Worm (Caenorhabditis elegans) whole organism, L3 larva: ENCODE results near the gene stim-1.

Source experiments
- R02D3.7 ChIP-seq: fragments of 150-350 bp; optimal IDR thresholded peaks from 2 replicates; lab custom pipeline; 2014; ENCODE audit warnings: missing biosample characterization, missing genetic modification characterization
- ama-1 ChIP-seq: fragments of 150-350 bp; optimal IDR thresholded peaks from 2 replicates; lab custom pipeline; 2018
- ceh-16 ChIP-seq: sonication (generic microtip); optimal IDR thresholded peaks from 2 replicates; lab custom pipeline; 2017; ENCODE audit warnings: missing biosample characterization, missing genetic modification characterization
- ceh-28 ChIP-seq: fragments of 150-350 bp; optimal IDR thresholded peaks from 2 replicates; lab custom pipeline; 2014; ENCODE audit warnings: missing biosample characterization, missing genetic modification reagents, missing genetic modification characterization
- ceh-82 ChIP-seq: fragments of 150-350 bp; optimal IDR thresholded peaks from 2 replicates; lab custom pipeline; 2014; ENCODE audit warnings: missing biosample characterization, missing genetic modification characterization
- ceh-9 ChIP-seq: sonication (generic microtip); optimal IDR thresholded peaks from 2 replicates; lab custom pipeline; 2018; ENCODE audit warnings: missing biosample characterization, missing genetic modification characterization
- daf-12 ChIP-seq: fragments of 150-350 bp; optimal IDR thresholded peaks from 2 replicates; lab custom pipeline; 2014; ENCODE audit warnings: missing biosample characterization, missing genetic modification reagents, missing genetic modification characterization
- egl-27 ChIP-seq: sonication (generic microtip); optimal IDR thresholded peaks from 4 replicates; lab custom pipeline; 2017; ENCODE audit warnings: missing biosample characterization, missing genetic modification reagents, missing genetic modification characterization
- egl-5 ChIP-seq: fragments of 150-350 bp; optimal IDR thresholded peaks from 2 replicates; lab custom pipeline; 2017; ENCODE audit warnings: missing biosample characterization, missing genetic modification reagents, missing genetic modification characterization, inconsistent platforms
- elt-1 ChIP-seq: fragments of 150-350 bp; optimal IDR thresholded peaks from 2 replicates; lab custom pipeline; 2014; ENCODE audit warnings: missing biosample characterization, missing genetic modification characterization
- elt-2 ChIP-seq: sonication (generic microtip); optimal IDR thresholded peaks from 2 replicates; lab custom pipeline; 2016; ENCODE audit warnings: missing genetic modification reagents, mild to moderate bottlenecking, missing genetic modification characterization, missing compliant biosample characterization
- elt-3 ChIP-seq, 3 experiments: fragments of 150-350 bp in 1 of 3; sonication (generic microtip) in 2 of 3; optimal IDR thresholded peaks; 2 replicates in 2 of 3; 4 replicates in 1 of 3; lab custom pipeline; 2014 to 2017; ENCODE audit warnings: missing biosample characterization in 3 of 3, missing genetic modification characterization in 3 of 3
- fkh-10 ChIP-seq: sonication (generic microtip); optimal IDR thresholded peaks from 2 replicates; lab custom pipeline; 2017; ENCODE audit warnings: missing biosample characterization, missing genetic modification reagents, missing genetic modification characterization
- fkh-2 ChIP-seq: fragments of 150-350 bp; optimal IDR thresholded peaks from 2 replicates; lab custom pipeline; 2014; ENCODE audit warnings: missing biosample characterization, missing genetic modification reagents, missing genetic modification characterization
- hmg-11 ChIP-seq: sonication (generic microtip); optimal IDR thresholded peaks from 2 replicates; lab custom pipeline; 2016; ENCODE audit warnings: missing genetic modification characterization, missing compliant biosample characterization
- jun-1 ChIP-seq: fragments of 150-350 bp; optimal IDR thresholded peaks from 2 replicates; lab custom pipeline; 2014; ENCODE audit warnings: missing biosample characterization, missing genetic modification reagents, missing genetic modification characterization
- lin-15B ChIP-seq: fragments of 150-350 bp; optimal IDR thresholded peaks from 2 replicates; lab custom pipeline; 2014; ENCODE audit warnings: missing biosample characterization, missing genetic modification characterization
- lin-39 ChIP-seq: fragments of 150-350 bp; optimal IDR thresholded peaks from 2 replicates; lab custom pipeline; 2018; ENCODE audit warnings: missing biosample characterization, missing genetic modification reagents, missing genetic modification characterization
- lsy-12 ChIP-seq: sonication (generic microtip); optimal IDR thresholded peaks from 2 replicates; lab custom pipeline; 2016; ENCODE audit warnings: mild to moderate bottlenecking, missing genetic modification characterization, missing compliant biosample characterization
- mdl-1 ChIP-seq: fragments of 150-350 bp; optimal IDR thresholded peaks from 2 replicates; lab custom pipeline; 2014; ENCODE audit warnings: missing biosample characterization, missing genetic modification characterization
- mml-1 ChIP-seq: fragments of 150-350 bp; sonication (generic microtip); optimal IDR thresholded peaks from 3 replicates; lab custom pipeline; 2014; ENCODE audit warnings: missing biosample characterization, missing genetic modification characterization
- nfya-1 ChIP-seq: sonication (generic microtip); optimal IDR thresholded peaks from 2 replicates; lab custom pipeline; 2017; ENCODE audit warnings: missing genetic modification characterization, mild to moderate bottlenecking, missing compliant biosample characterization, antibody characterized with exemption, moderate library complexity; ENCODE audit not compliant: insufficient read depth
- nhr-12 ChIP-seq: fragments of 150-350 bp; optimal IDR thresholded peaks from 2 replicates; lab custom pipeline; 2014; ENCODE audit warnings: missing biosample characterization, missing genetic modification characterization
- nhr-23 ChIP-seq: fragments of 150-350 bp; optimal IDR thresholded peaks from 2 replicates; lab custom pipeline; 2014; ENCODE audit warnings: missing biosample characterization, missing genetic modification reagents, missing genetic modification characterization
- nhr-237 ChIP-seq: fragments of 150-350 bp; optimal IDR thresholded peaks from 2 replicates; lab custom pipeline; 2014; ENCODE audit warnings: missing biosample characterization, missing genetic modification characterization
- nhr-25 ChIP-seq: sonication (generic microtip); optimal IDR thresholded peaks from 2 replicates; lab custom pipeline; 2017; ENCODE audit warnings: missing biosample characterization, missing genetic modification characterization
- nhr-28 ChIP-seq: fragments of 150-350 bp; optimal IDR thresholded peaks from 2 replicates; lab custom pipeline; 2014; ENCODE audit warnings: missing biosample characterization, missing genetic modification characterization
- nhr-43 ChIP-seq: sonication (generic microtip); optimal IDR thresholded peaks from 2 replicates; lab custom pipeline; 2016; ENCODE audit warnings: mild to moderate bottlenecking, missing genetic modification characterization, missing compliant biosample characterization; ENCODE audit not compliant: poor library complexity, severe bottlenecking
- nhr-76 ChIP-seq: fragments of 150-350 bp; sonication (generic microtip); optimal IDR thresholded peaks from 5 replicates; lab custom pipeline; 2014; ENCODE audit warnings: missing biosample characterization, missing genetic modification characterization
- nhr-77 ChIP-seq: fragments of 150-350 bp; optimal IDR thresholded peaks from 2 replicates; lab custom pipeline; 2014; ENCODE audit warnings: missing biosample characterization, missing genetic modification characterization
- pha-4 ChIP-seq: fragments of 150-350 bp; optimal IDR thresholded peaks from 2 replicates; lab custom pipeline; 2014; ENCODE audit warnings: missing biosample characterization, missing genetic modification reagents, missing genetic modification characterization
- pqm-1 ChIP-seq: fragments of 150-350 bp; optimal IDR thresholded peaks from 2 replicates; lab custom pipeline; 2017; ENCODE audit warnings: missing biosample characterization, missing genetic modification characterization, inconsistent platforms
- sea-2 ChIP-seq: fragments of 150-350 bp; sonication (generic microtip); optimal IDR thresholded peaks from 4 replicates; lab custom pipeline; 2014; ENCODE audit warnings: missing biosample characterization, missing genetic modification reagents, missing genetic modification characterization
- snpc-4 ChIP-seq: fragments of 150-350 bp; optimal IDR thresholded peaks from 2 replicates; lab custom pipeline; 2014; ENCODE audit warnings: missing biosample characterization, missing genetic modification characterization
- tbx-2 ChIP-seq: sonication (generic microtip); optimal IDR thresholded peaks from 2 replicates; lab custom pipeline; 2016; ENCODE audit warnings: mild to moderate bottlenecking, missing genetic modification characterization, missing compliant biosample characterization
- unc-39 ChIP-seq: sonication (generic microtip); optimal IDR thresholded peaks from 4 replicates; lab custom pipeline; 2017; ENCODE audit warnings: missing biosample characterization, missing genetic modification characterization
- zag-1 ChIP-seq: fragments of 150-350 bp; optimal IDR thresholded peaks from 2 replicates; lab custom pipeline; 2014; ENCODE audit warnings: missing biosample characterization, missing genetic modification characterization
- ztf-4 ChIP-seq: fragments of 150-350 bp; optimal IDR thresholded peaks from 2 replicates; lab custom pipeline; 2014; ENCODE audit warnings: missing biosample characterization, missing genetic modification characterization

The stim-1 gene

ce11 chrIII:437033-437432 lies 18.5 kb upstream of the stim-1 start:
- no peak for TF ChIP-seq elt-3 (tag; optimal IDR thresholded peaks at IDR 0.05; lab: Kevin White, UChicago)
- no peak for TF ChIP-seq nhr-23 (tag; lab: Kevin White, UChicago)
- no peak for TF ChIP-seq hmg-11 (tag; lab: Kevin White, UChicago)
- no peak for TF ChIP-seq snpc-4 (tag; lab: Kevin White, UChicago)
- no peak for TF ChIP-seq ceh-9 (tag; lab: Kevin White, UChicago)
- TF ChIP-seq pha-4 (tag; lab: Kevin White, UChicago), result no peak
- TF ChIP-seq egl-5, result no peak
- TF ChIP-seq R02D3.7 (tag; lab: Kevin White, UChicago), result no peak
- no peak for TF ChIP-seq mdl-1 (tag; lab: Kevin White, UChicago)
- TF ChIP-seq elt-1 (tag; lab: Kevin White, UChicago), result no peak
- no peak for TF ChIP-seq ztf-4
- no peak for TF ChIP-seq daf-12 (tag; lab: Kevin White, UChicago)
- no peak for TF ChIP-seq nfya-1 (tag; lab: Kevin White, UChicago)
- no peak for TF ChIP-seq mml-1
- no peak for TF ChIP-seq pqm-1
- TF ChIP-seq nhr-237 (tag; lab: Kevin White, UChicago), result no peak

- TF ChIP-seq nfya-1 (tag; lab: Kevin White, UChicago) (no peak), ceh-82 (tag; lab: Kevin White, UChicago) (no peak), hmg-11 (tag; lab: Kevin White, UChicago) (peak; percentile 40), nhr-25 (peak; percentile 47), sea-2 (GFP tag; lab: Kevin White, UChicago) (peak; percentile 8), lin-39 (tag; lab: Kevin White, UChicago) (no peak), nhr-23 (tag; lab: Kevin White, UChicago) (peak; percentile 63), egl-5 (no peak)
Measured at ce11 chrIII:434361-434941, 15.9 kb upstream of the stim-1 start, which contains the start of gene affl-2. Gene affl-2, plus strand, starts transcription at chrIII:434891.

ce11 chrIII:432988-433387 lies 14.4 kb upstream of the stim-1 start:
- TF ChIP-seq nhr-76 (tag; lab: Kevin White, UChicago) (no peak), nhr-43 (tag; lab: Kevin White, UChicago) (peak; percentile 51), hmg-11 (tag; lab: Kevin White, UChicago) (peak; percentile 80), jun-1 (tag; lab: Kevin White, UChicago) (peak; percentile 45), ceh-28 (tag; lab: Kevin White, UChicago) (peak; percentile 68), tbx-2 (no peak), nhr-237 (tag; lab: Kevin White, UChicago) (no peak), nhr-23 (tag; lab: Kevin White, UChicago) (peak; percentile 70), egl-27 (tag; lab: Kevin White, UChicago) (no peak), nhr-25 (peak; percentile 78), ceh-82 (tag; lab: Kevin White, UChicago) (peak; percentile 2), lsy-12 (peak; percentile 35), nhr-28 (tag; lab: Kevin White, UChicago) (no peak), nhr-12 (no peak), fkh-10 (no peak), lin-15B (tag; lab: Kevin White, UChicago) (peak; percentile 32), unc-39 (tag; lab: Kevin White, UChicago) (no peak), pha-4 (tag; lab: Kevin White, UChicago) (peak; percentile 42), elt-2 (tag; lab: Kevin White, UChicago) (peak; percentile 56), lin-39 (tag; lab: Kevin White, UChicago) (peak; percentile 81), zag-1 (no peak), nfya-1 (tag; lab: Kevin White, UChicago) (peak; percentile 78), ama-1 (lab: Kevin White, UChicago) (no peak), nhr-77 (tag; lab: Kevin White, UChicago) (no peak), elt-1 (tag; lab: Kevin White, UChicago) (no peak), fkh-2 (tag; lab: Kevin White, UChicago) (no peak), R02D3.7 (tag; lab: Kevin White, UChicago) (peak; percentile 60), mdl-1 (tag; lab: Kevin White, UChicago) (no peak), ceh-16 (tag; lab: Kevin White, UChicago) (no peak)
